Fruit fly (Drosophila melanogaster) whole organism, embryonic: ENCODE measurements around the gene Dyrk2.

Experiments used
- Ada2b ChIP-seq: fragments of 200-800 bp; sonication (Bioruptor generic); IDR thresholded peaks from 2 replicates; pipeline ENCODE4 v1.3.6; 2022; ENCODE audit warnings: missing biosample characterization, missing genetic modification characterization
- Antp ChIP-seq: fragments of 200-800 bp; sonication (Bioruptor generic); optimal IDR thresholded peaks from 3 replicates; lab custom pipeline; 2016; ENCODE audit warnings: missing biosample characterization, missing genetic modification characterization
- Asciz ChIP-seq: fragments of 200-800 bp; sonication (Bioruptor generic); optimal IDR thresholded peaks from 2 replicates; lab custom pipeline; 2017; ENCODE audit warnings: missing biosample characterization, mild to moderate bottlenecking, missing genetic modification characterization, missing genetic modification reagents
- Atf3 ChIP-seq: fragments of 200-800 bp; sonication (Bioruptor generic); optimal IDR thresholded peaks from 3 replicates; lab custom pipeline; 2016; ENCODE audit warnings: missing biosample characterization, missing genetic modification characterization
- Atf6 ChIP-seq: fragments of 200-800 bp; sonication (Bioruptor generic); IDR thresholded peaks from 2 replicates; pipeline ENCODE4 v1.3.6; 2022; ENCODE audit warnings: missing biosample characterization, missing genetic modification characterization
- Awh ChIP-seq: fragments of 200-800 bp; sonication (Bioruptor generic); IDR thresholded peaks from 2 replicates; pipeline ENCODE4, ENCODE4 v1.3.6; 2022; ENCODE audit warnings: missing biosample characterization, missing genetic modification characterization
- C15 ChIP-seq: fragments of 200-800 bp; sonication (Bioruptor generic); IDR thresholded peaks from 3 replicates; pipeline ENCODE4 v1.3.6; 2022; ENCODE audit warnings: missing biosample characterization, missing genetic modification characterization
- CG10366 ChIP-seq: fragments of 200-800 bp; sonication (Bioruptor generic); IDR thresholded peaks from 2 replicates; pipeline ENCODE4 v1.3.6; 2022; ENCODE audit warnings: missing biosample characterization, missing genetic modification characterization
- CG11247 ChIP-seq: fragments of 200-800 bp; sonication (Bioruptor generic); IDR thresholded peaks from 2 replicates; pipeline ENCODE4 v1.3.6; 2022; ENCODE audit warnings: missing biosample characterization, missing genetic modification characterization
- CG12155 ChIP-seq: fragments of 200-800 bp; sonication (Bioruptor generic); optimal IDR thresholded peaks from 3 replicates; lab custom pipeline; 2016; ENCODE audit warnings: missing biosample characterization, missing genetic modification characterization
- CG14860 ChIP-seq: fragments of 200-800 bp; sonication (Bioruptor generic); IDR thresholded peaks from 3 replicates; pipeline ENCODE4 v1.3.6; 2022; ENCODE audit warnings: missing biosample characterization, missing genetic modification characterization; ENCODE audit not compliant: partially characterized antibody
- CG1529 ChIP-seq: fragments of 200-800 bp; sonication (Bioruptor generic); optimal IDR thresholded peaks from 3 replicates; lab custom pipeline; 2018; ENCODE audit warnings: missing biosample characterization, missing genetic modification characterization
- CG17186 ChIP-seq: fragments of 200-800 bp; sonication (Bioruptor generic); optimal IDR thresholded peaks from 3 replicates; lab custom pipeline; 2017; ENCODE audit warnings: missing biosample characterization, missing genetic modification reagents, missing genetic modification characterization
- CG17328 ChIP-seq: fragments of 200-800 bp; sonication (Bioruptor generic); IDR thresholded peaks from 2 replicates; pipeline ENCODE4 v1.3.6; 2022; ENCODE audit warnings: missing biosample characterization, missing genetic modification characterization
- CG17361 ChIP-seq: fragments of 200-800 bp; sonication (Bioruptor generic); IDR thresholded peaks from 3 replicates; pipeline ENCODE4 v1.3.6; 2022; ENCODE audit warnings: missing biosample characterization, missing genetic modification characterization
- CG18262 ChIP-seq: fragments of 200-800 bp; optimal IDR thresholded peaks from 3 replicates; lab custom pipeline; 2019; ENCODE audit warnings: missing biosample characterization, mild to moderate bottlenecking, missing genetic modification characterization, moderate library complexity
- CG2120 ChIP-seq: fragments of 200-800 bp; sonication (Bioruptor generic); optimal IDR thresholded peaks from 3 replicates; lab custom pipeline; 2016; ENCODE audit warnings: missing biosample characterization, missing genetic modification characterization
- CG5180 ChIP-seq: fragments of 200-800 bp; sonication (Bioruptor generic); optimal IDR thresholded peaks from 3 replicates; lab custom pipeline; 2017; ENCODE audit warnings: missing biosample characterization, missing genetic modification characterization, mild to moderate bottlenecking, moderate library complexity, missing genetic modification reagents
- CG6272 ChIP-seq: fragments of 200-800 bp; sonication (Bioruptor generic); IDR thresholded peaks from 2 replicates; pipeline ENCODE4 v1.3.6; 2022; ENCODE audit warnings: missing biosample characterization, missing genetic modification characterization
- CG6765 ChIP-seq: fragments of 200-800 bp; sonication (Bioruptor generic); optimal IDR thresholded peaks from 3 replicates; lab custom pipeline; 2017; ENCODE audit warnings: missing biosample characterization, mild to moderate bottlenecking, missing genetic modification characterization
- CG7839 ChIP-seq: fragments of 200-800 bp; sonication (Bioruptor generic); optimal IDR thresholded peaks from 3 replicates; lab custom pipeline; 2018; ENCODE audit warnings: missing biosample characterization, mild to moderate bottlenecking, missing genetic modification characterization, moderate library complexity
- CG7987 ChIP-seq: fragments of 200-800 bp; sonication (Bioruptor generic); optimal IDR thresholded peaks from 2 replicates; lab custom pipeline; 2018; ENCODE audit warnings: missing biosample characterization, mild to moderate bottlenecking, missing genetic modification characterization, moderate library complexity
- Camta ChIP-seq: fragments of 200-800 bp; sonication (Bioruptor generic); optimal IDR thresholded peaks from 2 replicates; lab custom pipeline; 2016; ENCODE audit warnings: missing biosample characterization, missing genetic modification characterization
- CoRest ChIP-seq: fragments of 200-800 bp; sonication (Bioruptor generic); optimal IDR thresholded peaks from 3 replicates; lab custom pipeline; 2018; ENCODE audit warnings: missing biosample characterization, mild to moderate bottlenecking, missing genetic modification characterization, moderate library complexity
- D19A ChIP-seq: fragments of 200-800 bp; optimal IDR thresholded peaks from 3 replicates; lab custom pipeline; 2019; ENCODE audit warnings: missing biosample characterization, mild to moderate bottlenecking, missing genetic modification characterization, moderate library complexity
- Dfd ChIP-seq, 2 experiments: fragments of >200 bp; optimal IDR thresholded peaks; 2 replicates each; lab custom pipeline; 2017; ENCODE audit warnings: missing biosample characterization in 2 of 2, missing genetic modification characterization in 2 of 2
- Dp ChIP-seq: fragments of 200-800 bp; sonication (Bioruptor generic); optimal IDR thresholded peaks from 2 replicates; lab custom pipeline; 2018; ENCODE audit warnings: missing biosample characterization, mild to moderate bottlenecking, missing genetic modification characterization, moderate library complexity
- E2f1 ChIP-seq: fragments of 200-800 bp; sonication (Bioruptor generic); IDR thresholded peaks from 2 replicates; pipeline ENCODE4 v1.3.6; 2022; ENCODE audit warnings: missing biosample characterization, missing genetic modification characterization
- Fer1 ChIP-seq: fragments of 200-800 bp; sonication (Bioruptor generic); optimal IDR thresholded peaks from 2 replicates; lab custom pipeline; 2017; ENCODE audit warnings: missing biosample characterization, mild to moderate bottlenecking, missing genetic modification characterization
- Hr3 ChIP-seq: fragments of 200-800 bp; sonication (Bioruptor generic); optimal IDR thresholded peaks from 3 replicates; lab custom pipeline; 2016; ENCODE audit warnings: missing biosample characterization, missing genetic modification characterization
- Kr ChIP-seq: fragments of 200-800 bp; sonication (Bioruptor generic); optimal IDR thresholded peaks from 2 replicates; lab custom pipeline; 2017; ENCODE audit warnings: missing biosample characterization, mild to moderate bottlenecking, missing genetic modification characterization
- MBD-R2 ChIP-seq: fragments of 200-800 bp; sonication (Bioruptor generic); IDR thresholded peaks from 2 replicates; pipeline ENCODE4 v1.3.6; 2022; ENCODE audit warnings: missing biosample characterization, missing genetic modification characterization
- MESR4 ChIP-seq: fragments of 200-800 bp; sonication (Bioruptor generic); optimal IDR thresholded peaks from 2 replicates; lab custom pipeline; 2018; ENCODE audit warnings: missing biosample characterization, mild to moderate bottlenecking, missing genetic modification characterization, moderate library complexity
- Nf-YC ChIP-seq: fragments of 200-800 bp; optimal IDR thresholded peaks from 3 replicates; lab custom pipeline; 2019; ENCODE audit warnings: missing biosample characterization, mild to moderate bottlenecking, missing genetic modification characterization, moderate library complexity
- abd-A ChIP-seq: fragments of 200-800 bp; sonication (Bioruptor generic); optimal IDR thresholded peaks from 3 replicates; lab custom pipeline; 2019; ENCODE audit warnings: missing biosample characterization, mild to moderate bottlenecking, missing genetic modification characterization, moderate library complexity
- ac ChIP-seq: fragments of 200-800 bp; sonication (Bioruptor generic); optimal IDR thresholded peaks from 3 replicates; lab custom pipeline; 2017; ENCODE audit warnings: missing biosample characterization, mild to moderate bottlenecking, missing genetic modification characterization
- cato ChIP-seq: fragments of 200-800 bp; sonication (Bioruptor generic); optimal IDR thresholded peaks from 2 replicates; lab custom pipeline; 2016; ENCODE audit warnings: missing biosample characterization, missing genetic modification characterization, borderline replicate concordance
- chm ChIP-seq: fragments of 200-800 bp; sonication (Bioruptor generic); IDR thresholded peaks from 2 replicates; pipeline ENCODE4 v1.3.6; 2022; ENCODE audit warnings: missing biosample characterization, missing genetic modification characterization
- gro ChIP-seq: fragments of 200-800 bp; sonication (Bioruptor generic); optimal IDR thresholded peaks from 2 replicates; lab custom pipeline; 2016; ENCODE audit warnings: missing biosample characterization, missing genetic modification characterization
- gsb ChIP-seq: fragments of 200-800 bp; sonication (Bioruptor generic); IDR thresholded peaks from 2 replicates; pipeline ENCODE4 v1.3.6; 2022; ENCODE audit warnings: missing biosample characterization, missing genetic modification characterization
- h ChIP-seq: fragments of >200 bp; optimal IDR thresholded peaks from 2 replicates; lab custom pipeline; 2017
- ham ChIP-seq: fragments of 200-800 bp; sonication (Bioruptor generic); IDR thresholded peaks from 2 replicates; pipeline ENCODE4 v1.3.6; 2022; ENCODE audit warnings: missing biosample characterization, missing genetic modification characterization
- kay ChIP-seq: fragments of 200-800 bp; sonication (Bioruptor generic); optimal IDR thresholded peaks from 2 replicates; lab custom pipeline; 2016; ENCODE audit warnings: missing biosample characterization, missing genetic modification characterization
- nmo ChIP-seq: fragments of 200-800 bp; sonication (Bioruptor generic); optimal IDR thresholded peaks from 2 replicates; lab custom pipeline; 2018; ENCODE audit warnings: missing biosample characterization, mild to moderate bottlenecking, missing genetic modification characterization, moderate library complexity
- oc ChIP-seq: fragments of 200-800 bp; sonication (Bioruptor generic); optimal IDR thresholded peaks from 2 replicates; lab custom pipeline; 2018; ENCODE audit warnings: missing biosample characterization, mild to moderate bottlenecking, missing genetic modification characterization, moderate library complexity
- pnt ChIP-seq: fragments of 200-800 bp; sonication (Bioruptor generic); optimal IDR thresholded peaks from 3 replicates; lab custom pipeline; 2016; ENCODE audit warnings: missing biosample characterization, missing genetic modification characterization
- run ChIP-seq: fragments of 200-800 bp; sonication (Bioruptor generic); optimal IDR thresholded peaks from 3 replicates; lab custom pipeline; 2018; ENCODE audit warnings: missing biosample characterization, mild to moderate bottlenecking, missing genetic modification characterization
- scrt ChIP-seq: fragments of 200-800 bp; sonication (Bioruptor generic); optimal IDR thresholded peaks from 2 replicates; lab custom pipeline; 2018; ENCODE audit warnings: missing biosample characterization, mild to moderate bottlenecking, missing genetic modification characterization, moderate library complexity
- seq ChIP-seq: fragments of 200-800 bp; sonication (Bioruptor generic); IDR thresholded peaks from 2 replicates; pipeline ENCODE4 v1.3.6; 2022; ENCODE audit warnings: missing biosample characterization, missing genetic modification characterization
- ttk ChIP-seq: fragments of 200-800 bp; sonication (Bioruptor generic); IDR thresholded peaks from 2 replicates; pipeline ENCODE4 v2.1.2; 2022; ENCODE audit warnings: missing biosample characterization, missing genetic modification characterization
- yki ChIP-seq: fragments of >200 bp; optimal IDR thresholded peaks from 3 replicates; lab custom pipeline; 2018

Dyrk2 gene

DNA sequence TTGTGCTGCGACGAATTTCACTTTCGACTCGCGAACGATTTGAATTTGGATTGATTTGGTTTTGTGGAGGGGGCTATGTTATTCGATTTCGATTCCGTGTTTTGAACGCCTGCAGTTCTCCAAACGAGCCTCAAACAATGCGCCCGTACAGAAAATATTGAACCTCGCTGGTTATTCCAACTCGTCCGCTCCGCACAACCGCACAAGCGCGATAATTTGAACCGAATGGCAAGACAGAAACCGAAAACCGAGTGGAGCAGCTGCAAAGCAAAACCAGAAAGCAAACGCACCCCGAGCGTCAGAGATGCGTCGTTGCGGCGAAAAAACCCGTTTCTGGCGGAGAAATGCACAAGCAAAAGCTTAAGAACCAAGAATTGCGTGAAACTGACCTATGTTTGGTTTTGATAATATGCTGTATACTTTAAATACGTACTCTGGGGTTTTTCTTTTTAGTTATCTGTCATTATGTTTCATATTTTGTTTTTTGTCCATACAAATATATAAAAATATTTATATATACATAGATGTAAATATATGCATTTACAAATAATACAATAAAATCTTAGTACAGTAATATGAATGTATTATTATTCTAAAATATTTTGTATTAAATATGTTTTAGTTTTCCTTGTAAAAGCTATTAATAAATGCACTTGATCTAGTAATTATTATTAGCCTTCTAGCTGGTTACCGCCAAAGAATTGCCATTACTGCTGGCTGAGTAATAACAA is at the start of gene Dyrk2 (continued):
- TF ChIP-seq abd-A (tag; lab: Kevin White, UChicago) (peak; percentile 45), oc (tag; lab: Kevin White, UChicago) (peak; percentile 51), Fer1 (GFP tag; lab: Kevin White, UChicago) (peak; percentile 59), ham (GFP tag; lab: Robert Waterston, UW) (no peak), run (tag; lab: Kevin White, UChicago) (no peak), Nf-YC (tag; lab: Kevin White, UChicago) (peak; percentile 70), MESR4 (GFP tag; lab: Kevin White, UChicago) (peak; percentile 8), Hr3 (GFP tag; lab: Kevin White, UChicago) (peak; percentile 36), seq (GFP tag; lab: Robert Waterston, UW) (peak; percentile 59), E2f1 (GFP tag; lab: Robert Waterston, UW) (peak; percentile 30; the same call in 1 of the 2 replicates), ac (GFP tag; lab: Kevin White, UChicago) (peak; percentile 63), CG1529 (GFP tag; lab: Kevin White, UChicago) (no peak), CG14860 (GFP tag; lab: Robert Waterston, UW) (no peak), Atf3 (no peak), Dp (GFP tag; lab: Kevin White, UChicago) (no peak), MBD-R2 (no peak), CG18262 (peak; percentile 74), Kr (GFP tag; lab: Kevin White, UChicago) (peak; percentile 47), Camta (GFP tag; lab: Kevin White, UChicago) (no peak), CG6272 (GFP tag; lab: Robert Waterston, UW) (no peak), ttk (0 out of 2 replicates have a peak, but pooled peaks have one; percentile 9), h (lab: Kevin White, UChicago) (no peak), pnt (GFP tag; lab: Kevin White, UChicago) (no peak), Ada2b (GFP tag; lab: Robert Waterston, UW) (no peak), CG10366 (GFP tag; lab: Robert Waterston, UW) (no peak; the same call in 1 of the 2 replicates), kay (peak; percentile 36), yki (lab: Kevin White, UChicago) (no peak), CG5180 (GFP tag; lab: Kevin White, UChicago) (peak; percentile 25), CG7839 (tag; lab: Kevin White, UChicago) (peak; percentile 48), Awh (peak; percentile 59; the same call in 1 of the 2 replicates), CoRest (peak; percentile 73), D19A (tag; lab: Kevin White, UChicago) (peak; percentile 52), cato (no peak), CG11247 (GFP tag; lab: Robert Waterston, UW) (no peak), CG17328 (GFP tag; lab: Robert Waterston, UW) (peak; percentile 44), C15 (GFP tag; lab: Robert Waterston, UW) (no peak), nmo (GFP tag; lab: Kevin White, UChicago) (peak; percentile 47), gro (peak; percentile 73), CG7987 (GFP tag; lab: Kevin White, UChicago) (peak; percentile 70), CG12155 (GFP tag; lab: Kevin White, UChicago) (no peak), CG2120 (GFP tag; lab: Kevin White, UChicago) (peak; percentile 36), Atf6 (GFP tag; lab: Robert Waterston, UW) (peak; percentile 50), chm (GFP tag; lab: Robert Waterston, UW) (peak; percentile 94), gsb (no peak), CG17361 (GFP tag; lab: Robert Waterston, UW) (peak; percentile 82; the same call in 2 of the 3 replicates), Dfd (GFP tag; optimal IDR thresholded peaks at IDR 0.05; lab: Kevin White, UChicago) (no peak), scrt (no peak), Asciz (GFP tag; lab: Kevin White, UChicago) (peak; percentile 17), CG6765 (GFP tag; lab: Kevin White, UChicago) (no peak), Antp (GFP tag; lab: Kevin White, UChicago) (no peak), CG17186 (GFP tag; lab: Kevin White, UChicago) (peak; percentile 9)
